Worm (Caenorhabditis elegans) whole organism, L4 larva: ENCODE results near the gene mrpl-11.

Experiments
- F26F4.8 ChIP-seq: fragments of 200-800 bp; sonication (Bioruptor generic); conservative IDR thresholded peaks from 2 replicates; pipeline ENCODE4 v1.3.6; 2022; ENCODE audit warnings: missing genetic modification characterization, missing compliant biosample characterization
- T20F7.1 ChIP-seq: fragments of 200-800 bp; sonication (Bioruptor generic); optimal IDR thresholded peaks from 2 replicates; lab custom pipeline; 2018; ENCODE audit warnings: mild to moderate bottlenecking, missing genetic modification characterization, missing compliant biosample characterization
- Y105C5A.15 ChIP-seq: fragments of 200-800 bp; sonication (Bioruptor generic); IDR thresholded peaks from 2 replicates; pipeline ENCODE4 v1.3.6; 2022; ENCODE audit warnings: missing genetic modification characterization, missing compliant biosample characterization
- ZK337.2 ChIP-seq: fragments of 200-800 bp; sonication (Bioruptor generic); IDR thresholded peaks from 2 replicates; pipeline ENCODE4 v1.3.6; 2022; ENCODE audit warnings: missing genetic modification reagents, missing genetic modification characterization, missing compliant biosample characterization
- ZK546.5 ChIP-seq, 2 experiments: sonication (generic microtip); optimal IDR thresholded peaks; 2 replicates each; lab custom pipeline; 2017; ENCODE audit warnings: missing biosample characterization in 2 of 2, missing genetic modification characterization in 2 of 2
- aha-1 ChIP-seq: fragments of 150-350 bp; peaks from one replicate; lab custom pipeline; 2014; ENCODE audit warnings: missing biosample characterization, missing genetic modification characterization
- aly-2 ChIP-seq: sonication (generic microtip); optimal IDR thresholded peaks from 2 replicates; lab custom pipeline; 2018; ENCODE audit warnings: missing biosample characterization, missing genetic modification characterization
- arid-1 ChIP-seq: fragments of 200-800 bp; sonication (Bioruptor generic); conservative IDR thresholded peaks from 2 replicates; pipeline ENCODE4 v1.3.6; 2022; ENCODE audit warnings: missing genetic modification reagents, missing genetic modification characterization, missing compliant biosample characterization
- attf-4 ChIP-seq: sonication (generic microtip); optimal IDR thresholded peaks from 3 replicates; lab custom pipeline; 2017; ENCODE audit warnings: missing biosample characterization, missing genetic modification characterization
- ceh-28 ChIP-seq: fragments of 150-350 bp; optimal IDR thresholded peaks from 2 replicates; lab custom pipeline; 2014; ENCODE audit warnings: missing biosample characterization, missing genetic modification reagents, missing genetic modification characterization
- ceh-32 ChIP-seq: sonication (generic microtip); optimal IDR thresholded peaks from 2 replicates; lab custom pipeline; 2016; ENCODE audit warnings: mild to moderate bottlenecking, missing genetic modification characterization, missing compliant biosample characterization; ENCODE audit not compliant: poor library complexity
- daf-12 ChIP-seq: fragments of 150-350 bp; optimal IDR thresholded peaks from 2 replicates; lab custom pipeline; 2014; ENCODE audit warnings: missing biosample characterization, missing genetic modification reagents, missing genetic modification characterization
- daf-8 ChIP-seq: fragments of 200-800 bp; sonication (Bioruptor generic); IDR thresholded peaks from 2 replicates; pipeline ENCODE4 v1.3.6; 2022; ENCODE audit warnings: missing genetic modification characterization, missing compliant biosample characterization
- dpl-1 ChIP-seq: fragments of 150-350 bp; optimal IDR thresholded peaks from 2 replicates; lab custom pipeline; 2014; ENCODE audit warnings: missing biosample characterization, missing genetic modification reagents, missing genetic modification characterization
- dve-1 ChIP-seq: sonication (generic microtip); optimal IDR thresholded peaks from 2 replicates; lab custom pipeline; 2017; ENCODE audit warnings: antibody characterized with exemption, mild to moderate bottlenecking, missing genetic modification characterization, missing compliant biosample characterization; ENCODE audit not compliant: insufficient read depth
- fos-1 ChIP-seq: fragments of 150-350 bp; optimal IDR thresholded peaks from 2 replicates; lab custom pipeline; 2014; ENCODE audit warnings: missing biosample characterization, missing genetic modification characterization
- hlh-11 ChIP-seq: fragments of 200-800 bp; sonication (Bioruptor generic); optimal IDR thresholded peaks from 2 replicates; lab custom pipeline; 2018; ENCODE audit warnings: mild to moderate bottlenecking, missing genetic modification characterization, missing compliant biosample characterization
- lim-7 ChIP-seq: fragments of 200-800 bp; sonication (Bioruptor generic); IDR thresholded peaks from 2 replicates; pipeline ENCODE4 v1.3.6; 2022; ENCODE audit warnings: missing genetic modification characterization, missing compliant biosample characterization
- mdl-1 ChIP-seq, 2 experiments: fragments of 150-350 bp in 1 of 2; sonication (generic microtip) in 1 of 2; optimal IDR thresholded peaks; 2 replicates each; lab custom pipeline; 2014 to 2017; ENCODE audit warnings: missing biosample characterization in 2 of 2, missing genetic modification characterization in 2 of 2
- mes-2 ChIP-seq: sonication (generic microtip); optimal IDR thresholded peaks from 2 replicates; lab custom pipeline; 2016; ENCODE audit warnings: missing genotype, mild to moderate bottlenecking, missing genetic modification characterization, missing compliant biosample characterization; ENCODE audit not compliant: poor library complexity, severe bottlenecking
- mxl-3 ChIP-seq: fragments of 200-800 bp; sonication (Bioruptor generic); optimal IDR thresholded peaks from 2 replicates; lab custom pipeline; 2018; ENCODE audit warnings: mild to moderate bottlenecking, missing genetic modification characterization, missing compliant biosample characterization
- nhr-11 ChIP-seq: fragments of 150-350 bp; optimal IDR thresholded peaks from 2 replicates; lab custom pipeline; 2014; ENCODE audit warnings: missing biosample characterization, missing genetic modification characterization
- nhr-42 ChIP-seq: fragments of 200-800 bp; sonication (Bioruptor generic); IDR thresholded peaks from 2 replicates; pipeline ENCODE4 v1.3.6; 2022; ENCODE audit warnings: missing genetic modification characterization, missing compliant biosample characterization
- nhr-48 ChIP-seq: sonication (generic microtip); optimal IDR thresholded peaks from 2 replicates; lab custom pipeline; 2016; ENCODE audit warnings: mild to moderate bottlenecking, missing genetic modification characterization, missing compliant biosample characterization
- nhr-76 ChIP-seq: fragments of 150-350 bp; optimal IDR thresholded peaks from 2 replicates; lab custom pipeline; 2014; ENCODE audit warnings: missing biosample characterization, missing genetic modification characterization
- pha-4 ChIP-seq, 2 experiments: fragments of 150-350 bp in 1 of 2; fragments of 200-800 bp in 1 of 2; sonication (Bioruptor generic) in 1 of 2; IDR thresholded peaks in 1 of 2; optimal IDR thresholded peaks in 1 of 2; 2 replicates each; pipeline versions ENCODE4 v1.3.6 to Lab custom; 2014 to 2022; ENCODE audit warnings: missing genetic modification characterization in 2 of 2, missing genetic modification reagents in 2 of 2, missing biosample characterization in 1 of 2, missing compliant biosample characterization in 1 of 2
- pqm-1 ChIP-seq: sonication (generic microtip); optimal IDR thresholded peaks from 2 replicates; lab custom pipeline; 2017; ENCODE audit warnings: missing biosample characterization, missing genetic modification characterization
- skn-1 ChIP-seq: fragments of 150-350 bp; optimal IDR thresholded peaks from 2 replicates; lab custom pipeline; 2014; ENCODE audit warnings: missing biosample characterization, missing genetic modification characterization
- snpc-1.2 ChIP-seq: fragments of 200-800 bp; sonication (Bioruptor generic); IDR thresholded peaks from 2 replicates; pipeline ENCODE4 v1.3.6; 2022; ENCODE audit warnings: missing genetic modification reagents, missing genetic modification characterization, missing compliant biosample characterization
- snpc-4 ChIP-seq: fragments of 150-350 bp; optimal IDR thresholded peaks from 2 replicates; lab custom pipeline; 2014; ENCODE audit warnings: missing biosample characterization, missing genetic modification characterization
- spr-3 ChIP-seq: fragments of 200-800 bp; sonication (Bioruptor generic); optimal IDR thresholded peaks from 2 replicates; lab custom pipeline; 2018; ENCODE audit warnings: mild to moderate bottlenecking, missing genetic modification characterization, missing compliant biosample characterization
- unc-130 ChIP-seq: sonication (generic microtip); optimal IDR thresholded peaks from 2 replicates; lab custom pipeline; 2016; ENCODE audit warnings: missing genetic modification reagents, missing genetic modification characterization, missing compliant biosample characterization
- unc-62 ChIP-seq, 3 experiments: fragments of 150-350 bp in 1 of 3; sonication (generic microtip); optimal IDR thresholded peaks in 2 of 3; peaks in 1 of 3; 1 replicate in 1 of 3; 2 replicates in 2 of 3; lab custom pipeline; 2014 to 2017; ENCODE audit warnings: missing biosample characterization in 3 of 3, missing genetic modification characterization in 3 of 3, missing genetic modification reagents in 3 of 3, missing genotype in 1 of 3
- zfp-3 ChIP-seq: fragments of 200-800 bp; sonication (Bioruptor generic); conservative IDR thresholded peaks from 2 replicates; pipeline ENCODE4 v1.3.6; 2022; ENCODE audit warnings: missing genetic modification reagents, missing genetic modification characterization, missing compliant biosample characterization
- ztf-11 ChIP-seq: fragments of 150-350 bp; optimal IDR thresholded peaks from 2 replicates; lab custom pipeline; 2014; ENCODE audit warnings: missing biosample characterization, missing genetic modification characterization

Gene mrpl-11

ce11 chrIII:8741276-8741860, 23.9 kb downstream of the mrpl-11 start, which contains the start of gene pdhk-2 (continued):
- peak; percentile 53 for TF ChIP-seq unc-130 (GFP tag; lab: Kevin White, UChicago)
- TF ChIP-seq T20F7.1 (GFP tag; lab: Kevin White, UChicago) = peak; percentile 89
- TF ChIP-seq spr-3 (GFP tag; lab: Kevin White, UChicago) = peak; percentile 65
- peak; percentile 87 for TF ChIP-seq mxl-3 (GFP tag; lab: Kevin White, UChicago)
- peak; percentile 94 for TF ChIP-seq hlh-11
- TF ChIP-seq ZK337.2 (GFP tag; lab: Robert Waterston, UW) = 0 out of 2 replicates have a peak, but pooled peaks have one; percentile 44
- TF ChIP-seq skn-1 = no peak
- peak; percentile 80 for TF ChIP-seq pha-4 (GFP tag; IDR thresholded peaks at IDR 0.05; lab: Robert Waterston, UW)
- TF ChIP-seq pha-4 (tag; optimal IDR thresholded peaks at IDR 0.05; lab: Kevin White, UChicago) = peak; percentile 23
- peak; percentile 91 for TF ChIP-seq mes-2 (tag; lab: Kevin White, UChicago)
- TF ChIP-seq F26F4.8 (GFP tag; lab: Robert Waterston, UW) = no peak
- no peak for TF ChIP-seq ztf-11 (tag; lab: Kevin White, UChicago)
- TF ChIP-seq dve-1 (tag; lab: Kevin White, UChicago) = peak; percentile 97
- no peak for TF ChIP-seq ZK546.5 (tag; optimal IDR thresholded peaks at IDR 0.05; lab: Kevin White, UChicago)
- TF ChIP-seq nhr-11 (tag; lab: Kevin White, UChicago) = peak; percentile 72
- no peak for TF ChIP-seq Y105C5A.15 (GFP tag; lab: Robert Waterston, UW)
- peak; percentile 92 for TF ChIP-seq zfp-3 (GFP tag; lab: Robert Waterston, UW)
- TF ChIP-seq fos-1 (tag; lab: Kevin White, UChicago) = no peak
- no peak for TF ChIP-seq snpc-4 (tag; lab: Kevin White, UChicago)
- TF ChIP-seq pqm-1 = no peak
- TF ChIP-seq daf-12 (tag; lab: Kevin White, UChicago) = no peak
- TF ChIP-seq nhr-42 (GFP tag; lab: Robert Waterston, UW) = peak; percentile 76; the same call in 1 of the 2 replicates
- no peak for TF ChIP-seq lim-7 (GFP tag; lab: Robert Waterston, UW)
- TF ChIP-seq ceh-28 (tag; lab: Kevin White, UChicago) = no peak
- TF ChIP-seq unc-62 (GFP tag; optimal IDR thresholded peaks at IDR 0.05 in 1 of 2; lab: Kevin White, UChicago) = peak in 1 of 2 experiments; percentile 98
- TF ChIP-seq unc-62 (tag; optimal IDR thresholded peaks at IDR 0.05; lab: Kevin White, UChicago) = no peak
- TF ChIP-seq arid-1 (GFP tag; lab: Robert Waterston, UW) = peak; percentile 91
- TF ChIP-seq daf-8 = no peak
- TF ChIP-seq nhr-76 (tag; lab: Kevin White, UChicago) = no peak
- TF ChIP-seq nhr-48 = peak; percentile 90
- peak in 1 of 2 experiments; percentile 82 for TF ChIP-seq mdl-1 (tag; optimal IDR thresholded peaks at IDR 0.05; lab: Kevin White, UChicago)
- no peak for TF ChIP-seq attf-4 (tag; lab: Kevin White, UChicago)
- TF ChIP-seq dpl-1 (GFP tag; lab: Kevin White, UChicago) = peak; percentile 99
- no peak for TF ChIP-seq aly-2 (tag; lab: Kevin White, UChicago)

ce11 chrIII:8741955-8742354, 24.5 kb downstream of the mrpl-11 start:
- peak; percentile 80 for TF ChIP-seq aha-1 (tag; lab: Kevin White, UChicago)
- no peak for TF ChIP-seq ceh-32 (tag; lab: Kevin White, UChicago)

- TF ChIP-seq unc-62 (GFP tag; optimal IDR thresholded peaks at IDR 0.05 in 1 of 2; lab: Kevin White, UChicago) (peak in 1 of 2 experiments; percentile 26), unc-62 (tag; optimal IDR thresholded peaks at IDR 0.05; lab: Kevin White, UChicago) (no peak), snpc-1.2 (GFP tag; lab: Robert Waterston, UW) (no peak)
- TF ChIP-seq, all 104 proteins: peak for 1
These were observed 25.1 kb downstream of the mrpl-11 start for ce11 chrIII:8742584-8742983.
